Fruit fly (Drosophila melanogaster) Kc167 (cell line): Measurements from ENCODE around the gene CG9328.

Experiments
- Myc ChIP-seq: fragments of >200 bp; optimal IDR thresholded peaks from 2 replicates; lab custom pipeline; 2017; ENCODE audit warnings: missing external identifiers
- Sin3A ChIP-seq: fragments of >200 bp; optimal IDR thresholded peaks from 2 replicates; lab custom pipeline; 2018; ENCODE audit warnings: missing external identifiers
- h ChIP-seq: fragments of >200 bp; optimal IDR thresholded peaks from 3 replicates; lab custom pipeline; 2018; ENCODE audit warnings: missing external identifiers
- insv ChIP-seq: fragments of >200 bp; optimal IDR thresholded peaks from 3 replicates; lab custom pipeline; 2018; ENCODE audit warnings: missing external identifiers
- psq ChIP-seq: fragments of >200 bp; optimal IDR thresholded peaks from 2 replicates; lab custom pipeline; 2017; ENCODE audit warnings: missing external identifiers
- ttk ChIP-seq: sonication (Bioruptor generic); optimal IDR thresholded peaks from 2 replicates; lab custom pipeline; 2017; ENCODE audit warnings: missing external identifiers

CG9328 gene

DNA sequence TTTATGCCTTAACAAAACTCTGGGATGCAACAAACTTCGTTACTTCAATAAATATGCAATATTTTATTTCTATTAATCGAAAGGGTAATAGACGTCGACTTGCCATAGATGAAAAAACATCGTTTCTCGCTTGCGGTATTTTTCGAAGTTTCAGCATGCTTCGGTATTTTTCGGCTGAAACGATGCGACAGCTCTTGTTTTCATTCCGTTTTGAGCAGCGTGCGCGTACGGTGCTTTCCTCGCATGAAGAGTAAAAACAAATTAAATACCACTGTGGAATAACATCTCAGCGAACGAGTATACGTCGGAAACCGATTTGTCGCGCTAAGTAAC, at the start of gene CG9328:
CG9328 (plus strand) TSS at position 201 of the 333 bp plus-strand sequence.
- TF ChIP-seq ttk (no peak), psq (lab: Kevin White, UChicago) (no peak), Myc (lab: Kevin White, UChicago) (no peak), h (lab: Kevin White, UChicago) (no peak), insv (lab: Kevin White, UChicago) (no peak), Sin3A (no peak)

DNA sequence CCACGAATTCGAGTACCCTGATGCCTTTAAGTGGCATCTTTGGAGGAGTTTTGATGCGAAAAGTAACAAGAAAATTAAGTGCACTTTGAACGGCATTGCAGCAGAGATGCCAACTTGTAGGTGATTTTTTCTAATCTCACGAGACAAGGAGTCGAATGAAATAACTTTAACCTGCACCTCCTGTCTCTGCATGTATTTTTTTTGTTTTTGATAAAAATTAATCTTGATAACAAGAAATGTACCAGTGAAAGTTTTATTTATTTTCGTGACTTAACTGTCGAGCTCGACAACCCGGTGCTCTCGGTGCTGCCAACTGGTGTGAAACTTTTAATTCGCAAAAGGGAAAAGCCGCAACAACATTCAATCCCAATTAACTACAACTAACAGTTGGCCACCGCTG, 45.4 kb upstream of the CG9328 start, which contains the start of the genes Amacr and Ns4:
Amacr (minus strand) TSS at position 182 of the 400 bp plus-strand sequence.
Ns4 (plus strand) TSS at position 317 of the 400 bp plus-strand sequence.
- TF ChIP-seq ttk = no peak
- TF ChIP-seq insv (lab: Kevin White, UChicago) = no peak
- TF ChIP-seq h (lab: Kevin White, UChicago) = no peak
- no peak for TF ChIP-seq Myc (lab: Kevin White, UChicago)
- no peak for TF ChIP-seq psq (lab: Kevin White, UChicago)
- no peak for TF ChIP-seq Sin3A

DNA sequence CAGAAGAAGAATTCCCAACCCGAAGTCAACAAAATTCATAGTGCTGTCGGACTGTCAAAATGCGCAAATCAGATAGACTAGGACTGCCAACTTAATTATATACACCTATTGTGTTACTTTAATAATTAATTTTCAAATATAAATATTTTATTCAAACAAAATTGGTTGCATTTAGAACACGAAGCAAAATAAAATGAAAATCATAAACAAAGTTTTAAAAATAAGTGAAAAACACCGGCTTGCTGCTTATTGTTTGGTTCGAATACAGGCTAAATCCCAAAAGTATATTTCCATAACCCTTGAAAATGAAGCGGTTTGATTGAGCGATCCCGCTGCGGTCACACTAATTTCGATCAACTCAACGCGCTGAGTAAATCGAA, 39.7 kb upstream of the CG9328 start, which contains the start of the genes Rhau and dia:
Rhau (minus strand) TSS at position 178 of the 380 bp plus-strand sequence.
dia (plus strand) TSS at position 337 of the 380 bp plus-strand sequence.
- TF ChIP-seq ttk = no peak
- TF ChIP-seq insv (lab: Kevin White, UChicago) = no peak
- no peak for TF ChIP-seq psq (lab: Kevin White, UChicago)
- TF ChIP-seq Sin3A = no peak
- no peak for TF ChIP-seq h (lab: Kevin White, UChicago)
- no peak for TF ChIP-seq Myc (lab: Kevin White, UChicago)

DNA sequence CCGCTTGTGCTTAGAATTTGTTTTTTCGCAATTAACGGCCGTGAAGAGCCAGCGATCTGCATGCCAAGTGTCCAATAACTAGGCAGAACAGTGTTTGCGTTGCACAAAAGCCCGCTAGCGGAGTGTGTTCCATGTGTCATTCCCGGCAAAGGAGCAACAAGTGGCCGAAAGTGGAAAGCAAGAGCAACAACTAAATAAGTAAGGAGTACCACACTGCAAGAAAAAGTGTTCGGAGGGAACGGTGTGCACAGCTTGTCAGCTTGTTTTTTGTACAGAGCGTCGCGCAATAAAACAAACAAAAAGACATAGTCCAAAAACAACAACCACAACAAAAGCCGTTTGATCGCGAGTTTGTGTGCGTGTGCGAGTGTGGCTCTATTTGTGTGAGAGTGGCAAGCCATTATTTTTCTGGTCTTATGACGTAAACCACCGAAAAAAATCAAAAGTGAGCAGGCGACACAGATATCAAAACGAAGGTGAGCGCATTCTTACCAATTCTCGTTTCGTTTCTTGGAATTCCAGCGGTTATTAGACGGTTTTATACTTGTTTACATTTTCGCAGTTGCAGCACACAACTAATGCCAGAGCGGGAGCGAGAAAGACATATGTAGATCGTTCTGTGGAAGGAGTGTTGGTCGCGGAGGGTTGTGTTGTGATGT, 39.2 kb upstream of the CG9328 start:
- no peak for TF ChIP-seq Sin3A
- TF ChIP-seq h (lab: Kevin White, UChicago) = no peak
- no peak for TF ChIP-seq Myc (lab: Kevin White, UChicago)
- no peak for TF ChIP-seq insv (lab: Kevin White, UChicago)
- no peak for TF ChIP-seq psq (lab: Kevin White, UChicago)
- TF ChIP-seq ttk = no peak

DNA sequence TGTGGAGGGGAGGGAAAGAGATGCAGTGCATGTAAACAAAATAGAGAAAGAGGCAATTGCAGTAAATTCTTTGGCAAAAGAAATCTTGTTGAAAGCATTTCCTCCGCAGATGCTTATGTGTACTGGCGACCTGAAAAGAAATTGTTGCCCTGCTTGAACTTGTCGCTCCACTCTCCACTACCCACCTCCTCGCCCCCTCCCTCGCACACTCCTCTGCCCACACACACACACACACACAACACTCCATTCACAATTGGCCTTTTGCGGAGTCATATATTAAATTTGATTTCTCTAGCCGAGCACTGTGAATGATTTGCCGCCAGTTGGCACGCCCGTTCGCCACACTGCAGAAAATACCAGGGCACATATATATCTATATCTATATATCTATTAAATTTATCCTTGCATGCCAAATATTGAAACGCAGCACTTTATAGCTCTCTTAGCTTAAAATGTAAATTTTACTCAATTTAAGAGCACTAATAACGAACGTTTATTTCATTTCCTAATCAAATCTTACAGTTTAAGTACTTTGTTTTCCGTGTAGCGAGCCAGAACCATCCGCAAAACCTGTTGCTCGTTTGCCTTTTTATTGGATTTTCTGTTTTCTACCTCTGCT, 38.6 kb upstream of the CG9328 start:
- TF ChIP-seq insv (lab: Kevin White, UChicago) = no peak
- TF ChIP-seq Sin3A = no peak
- no peak for TF ChIP-seq psq (lab: Kevin White, UChicago)

DNA sequence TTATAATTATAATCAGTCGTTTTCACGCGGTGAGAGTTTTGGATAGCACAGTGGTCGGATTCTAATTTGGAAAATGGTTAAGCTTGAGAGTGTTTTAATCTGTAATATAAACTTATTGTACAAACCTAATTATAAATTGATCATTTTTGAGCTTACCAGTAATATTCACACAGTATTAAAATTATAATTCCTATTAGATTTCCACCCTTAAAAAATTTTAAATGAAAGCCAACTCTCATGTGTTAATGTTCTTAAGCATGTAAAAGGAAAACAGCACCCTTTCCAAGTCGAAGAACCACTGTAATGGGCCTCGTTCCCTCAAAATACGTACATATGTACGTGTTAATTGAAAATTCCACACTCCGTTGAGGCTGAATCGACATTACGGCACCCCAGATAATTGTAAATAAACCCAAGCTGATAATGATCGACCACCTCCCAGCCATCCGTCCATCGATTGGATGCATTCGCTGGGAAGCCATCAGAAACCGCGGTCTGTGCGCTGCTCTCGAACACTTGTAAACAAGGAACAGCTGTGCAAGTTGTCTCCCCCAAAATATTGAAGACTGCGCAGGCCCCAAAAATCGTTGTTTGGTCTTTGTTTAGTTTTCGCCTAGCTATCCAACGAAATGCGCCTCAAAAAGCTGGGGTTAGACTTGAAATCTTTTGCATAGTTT, 37.6 kb upstream of the CG9328 start:
- no peak for TF ChIP-seq ttk
- no peak for TF ChIP-seq Myc (lab: Kevin White, UChicago)
- TF ChIP-seq insv (lab: Kevin White, UChicago) = no peak

DNA sequence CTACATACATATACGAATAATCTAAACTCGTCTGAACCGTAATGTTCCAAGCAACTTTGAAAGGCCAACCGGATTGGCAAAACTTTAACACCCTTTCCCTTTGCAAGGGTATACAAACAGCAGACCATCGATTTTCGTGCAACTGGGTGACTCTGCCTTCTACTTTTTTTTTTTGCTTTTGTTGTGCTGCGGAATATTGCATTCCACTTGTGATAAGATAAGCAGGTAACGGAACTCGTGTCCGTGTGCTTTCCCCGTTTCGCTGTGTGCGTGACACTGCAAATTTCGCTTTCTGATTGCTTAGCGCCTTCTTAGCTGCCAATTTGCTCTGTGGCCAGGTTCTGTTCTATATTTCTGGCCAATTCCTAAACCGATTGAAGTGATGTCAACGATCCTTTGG, 36.6 kb upstream of the CG9328 start:
- TF ChIP-seq Sin3A (no peak), ttk (no peak), Myc (lab: Kevin White, UChicago) (no peak), h (lab: Kevin White, UChicago) (no peak), insv (lab: Kevin White, UChicago) (no peak), psq (lab: Kevin White, UChicago) (no peak)

DNA sequence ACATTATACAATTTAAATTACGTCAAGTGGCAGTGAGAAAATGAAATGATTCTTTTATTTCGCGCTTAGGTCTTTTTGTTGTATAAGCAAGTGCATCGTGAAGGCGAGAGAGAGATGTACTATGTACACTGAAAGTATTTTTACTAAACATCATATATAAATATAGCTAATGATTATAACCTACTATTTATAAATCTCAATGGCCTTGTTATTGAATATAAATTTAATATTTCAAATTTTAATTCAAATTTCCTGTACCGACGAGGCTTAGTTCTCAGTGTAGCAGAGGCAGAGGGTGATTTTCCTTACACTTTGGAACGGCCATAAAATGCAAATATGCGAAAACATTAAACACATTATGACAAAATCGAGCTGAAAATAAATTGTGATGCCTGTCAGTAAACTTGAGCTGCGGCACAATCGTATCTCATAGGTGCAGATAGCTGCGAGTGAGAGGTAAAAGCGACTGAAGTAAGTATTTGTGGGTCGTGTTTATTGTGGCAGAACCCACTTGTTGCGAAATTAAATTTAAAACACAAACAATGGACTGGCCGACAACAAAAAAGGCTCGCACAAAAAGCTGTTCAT, 35.5 kb upstream of the CG9328 start:
- TF ChIP-seq h (lab: Kevin White, UChicago) (no peak), ttk (no peak), psq (lab: Kevin White, UChicago) (no peak), Myc (lab: Kevin White, UChicago) (no peak), Sin3A (no peak), insv (lab: Kevin White, UChicago) (no peak)

DNA sequence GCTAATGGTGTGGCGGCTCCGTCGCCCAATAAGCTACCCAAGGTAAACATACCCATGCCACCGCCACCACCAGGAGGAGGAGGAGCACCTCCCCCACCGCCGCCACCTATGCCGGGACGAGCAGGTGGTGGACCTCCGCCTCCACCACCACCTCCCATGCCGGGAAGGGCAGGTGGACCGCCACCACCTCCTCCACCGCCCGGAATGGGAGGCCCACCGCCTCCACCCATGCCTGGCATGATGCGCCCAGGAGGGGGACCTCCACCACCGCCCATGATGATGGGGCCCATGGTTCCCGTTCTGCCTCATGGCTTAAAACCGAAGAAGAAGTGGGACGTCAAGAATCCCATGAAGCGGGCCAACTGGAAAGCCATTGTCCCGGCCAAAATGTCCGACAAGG, 32.9 kb upstream of the CG9328 start:
- TF ChIP-seq psq (lab: Kevin White, UChicago) (no peak), Sin3A (no peak), Myc (lab: Kevin White, UChicago) (no peak), h (lab: Kevin White, UChicago) (no peak), ttk (no peak), insv (lab: Kevin White, UChicago) (no peak)

DNA sequence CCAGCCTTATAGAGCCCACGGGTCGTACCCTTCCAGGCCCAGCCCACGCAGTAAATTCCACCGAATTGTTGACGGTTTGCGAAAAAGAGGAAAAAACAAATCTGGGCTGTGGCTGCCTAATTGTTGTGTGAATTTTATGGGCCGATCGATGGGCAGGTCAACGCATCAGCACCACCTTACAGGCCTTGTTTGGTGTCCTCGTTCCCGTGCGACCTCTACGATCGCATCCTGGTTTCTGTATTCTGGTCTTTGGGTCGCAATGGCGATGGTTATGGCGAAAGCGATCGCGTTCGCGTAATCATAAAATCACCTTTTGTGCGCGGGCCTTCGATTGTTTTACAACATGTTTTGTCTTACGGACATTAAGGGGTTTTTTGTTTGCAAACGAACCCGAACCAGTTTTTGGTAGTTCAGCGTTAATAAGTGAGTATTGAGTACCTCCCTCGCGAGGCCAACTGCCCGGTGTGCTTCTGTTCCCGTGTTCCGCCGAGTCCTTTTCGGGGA, 28.9 kb upstream of the CG9328 start:
- no peak for TF ChIP-seq h (lab: Kevin White, UChicago)
- TF ChIP-seq ttk = no peak
- no peak for TF ChIP-seq insv (lab: Kevin White, UChicago)
- TF ChIP-seq Myc (lab: Kevin White, UChicago) = no peak
- TF ChIP-seq Sin3A = no peak
- TF ChIP-seq psq (lab: Kevin White, UChicago) = no peak

DNA sequence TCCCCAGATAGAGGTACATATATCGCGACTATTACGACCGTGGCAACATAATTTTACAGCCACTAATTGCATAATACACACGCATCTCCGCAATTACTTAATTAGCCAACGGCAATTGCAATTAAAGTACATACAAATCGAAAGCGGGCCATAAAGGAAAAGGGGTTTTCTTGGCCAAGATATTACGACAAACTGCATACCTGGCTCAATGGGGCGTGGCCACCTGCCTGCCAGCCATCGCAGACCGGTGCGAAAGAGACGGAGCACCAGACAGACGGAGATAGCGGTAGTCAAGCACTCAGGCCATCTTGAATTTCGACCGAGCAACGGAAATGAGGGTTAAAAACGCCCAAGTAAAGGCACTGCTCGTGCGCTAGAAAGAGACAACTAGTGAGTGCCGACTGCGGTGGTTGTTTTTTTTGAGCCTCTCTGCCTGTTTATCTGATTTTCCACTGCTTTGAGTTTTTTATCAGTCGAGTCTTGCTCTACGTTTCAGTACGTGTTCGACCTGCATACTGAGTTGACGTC, 27.2 kb upstream of the CG9328 start, which contains the start of gene cad:
cad (plus strand) TSS at position 490 of the 528 bp plus-strand sequence.
- TF ChIP-seq psq (lab: Kevin White, UChicago) (no peak), Myc (lab: Kevin White, UChicago) (no peak), ttk (no peak), h (lab: Kevin White, UChicago) (no peak), insv (lab: Kevin White, UChicago) (no peak), Sin3A (no peak)
